Worm (Caenorhabditis elegans): Measurements from ENCODE around the gene dnj-25.

dnj-25 gene

ce11 chrV:20770846-20771245 lies 26.7 kb upstream of the dnj-25 start:
- no peak for TF ChIP-seq flt-1 (GFP tag; IDR thresholded peaks at IDR 0.05)
- no peak for TF ChIP-seq T22C8.4 (GFP tag; IDR thresholded peaks at IDR 0.05)
- no peak for TF ChIP-seq ztf-29 (GFP tag; IDR thresholded peaks at IDR 0.05)
- no peak for TF ChIP-seq cog-1 (tag; optimal IDR thresholded peaks at IDR 0.05)
- TF ChIP-seq ref-1 (GFP tag; conservative IDR thresholded peaks at IDR 0.05) = no peak
- TF ChIP-seq klf-2 (GFP tag; conservative IDR thresholded peaks at IDR 0.05) = no peak
- no peak for TF ChIP-seq med-1 (GFP tag; optimal IDR thresholded peaks at IDR 0.05; ENCODE audit: insufficient read depth)
- no peak for TF ChIP-seq ztf-23 (GFP tag; IDR thresholded peaks at IDR 0.05)
- TF ChIP-seq tab-1 (GFP tag; IDR thresholded peaks at IDR 0.05) = no peak

- TF ChIP-seq ref-1 (GFP tag; conservative IDR thresholded peaks at IDR 0.05) (no peak), ztf-29 (GFP tag; IDR thresholded peaks at IDR 0.05) (no peak), tab-1 (GFP tag; IDR thresholded peaks at IDR 0.05) (no peak), cog-1 (tag; optimal IDR thresholded peaks at IDR 0.05) (no peak), klf-2 (GFP tag; conservative IDR thresholded peaks at IDR 0.05) (no peak), med-1 (GFP tag; optimal IDR thresholded peaks at IDR 0.05; ENCODE audit: insufficient read depth) (no peak), flt-1 (GFP tag; IDR thresholded peaks at IDR 0.05) (no peak)
Observed at ce11 chrV:20770061-20770460, 25.9 kb upstream of the dnj-25 start, which contains the start of gene elp-1. elp-1 (minus strand) TSS chrV:20770161.

- TF ChIP-seq klf-2 (GFP tag; conservative IDR thresholded peaks at IDR 0.05) = no peak
- no peak for TF ChIP-seq T22C8.4 (GFP tag; IDR thresholded peaks at IDR 0.05)
- TF ChIP-seq ztf-29 (GFP tag; IDR thresholded peaks at IDR 0.05) = no peak
- TF ChIP-seq ref-1 (GFP tag; conservative IDR thresholded peaks at IDR 0.05) = no peak
- TF ChIP-seq flt-1 (GFP tag; IDR thresholded peaks at IDR 0.05) = no peak
Observed at ce11 chrV:20763192-20763591, 19.0 kb upstream of the dnj-25 start.

- TF ChIP-seq cog-1 (tag; optimal IDR thresholded peaks at IDR 0.05) (no peak), tab-1 (GFP tag; IDR thresholded peaks at IDR 0.05) (no peak), flt-1 (GFP tag; IDR thresholded peaks at IDR 0.05) (no peak), ztf-29 (GFP tag; IDR thresholded peaks at IDR 0.05) (no peak), ref-1 (GFP tag; conservative IDR thresholded peaks at IDR 0.05) (no peak), ztf-23 (GFP tag; IDR thresholded peaks at IDR 0.05) (no peak), T22C8.4 (GFP tag; IDR thresholded peaks at IDR 0.05) (no peak)
Observed at ce11 chrV:20761758-20762157, 17.6 kb upstream of the dnj-25 start.

- TF ChIP-seq T22C8.4 (GFP tag; IDR thresholded peaks at IDR 0.05) = no peak
- no peak for TF ChIP-seq klf-2 (GFP tag; conservative IDR thresholded peaks at IDR 0.05)
- no peak for TF ChIP-seq ztf-23 (GFP tag; IDR thresholded peaks at IDR 0.05)
- no peak for TF ChIP-seq ztf-29 (GFP tag; IDR thresholded peaks at IDR 0.05)
- TF ChIP-seq med-1 (GFP tag; optimal IDR thresholded peaks at IDR 0.05; ENCODE audit: insufficient read depth) = no peak
- TF ChIP-seq tab-1 (GFP tag; IDR thresholded peaks at IDR 0.05) = no peak
- TF ChIP-seq ref-1 (GFP tag; conservative IDR thresholded peaks at IDR 0.05) = no peak
- TF ChIP-seq flt-1 (GFP tag; IDR thresholded peaks at IDR 0.05) = no peak
- TF ChIP-seq cog-1 (tag; optimal IDR thresholded peaks at IDR 0.05) = no peak
Observed at ce11 chrV:20758106-20758505, 14.0 kb upstream of the dnj-25 start.

ce11 chrV:20757255-20757654 lies 13.1 kb upstream of the dnj-25 start:
- TF ChIP-seq tab-1 (GFP tag; IDR thresholded peaks at IDR 0.05) (no peak), ztf-23 (GFP tag; IDR thresholded peaks at IDR 0.05) (no peak), flt-1 (GFP tag; IDR thresholded peaks at IDR 0.05) (no peak), med-1 (GFP tag; optimal IDR thresholded peaks at IDR 0.05; ENCODE audit: insufficient read depth) (no peak), cog-1 (tag; optimal IDR thresholded peaks at IDR 0.05) (no peak), T22C8.4 (GFP tag; IDR thresholded peaks at IDR 0.05) (no peak), ztf-29 (GFP tag; IDR thresholded peaks at IDR 0.05) (no peak)

ce11 chrV:20756385-20756996 lies 12.3 kb upstream of the dnj-25 start:
- TF ChIP-seq flt-1 (GFP tag; IDR thresholded peaks at IDR 0.05) (no peak), ref-1 (GFP tag; conservative IDR thresholded peaks at IDR 0.05) (no peak), T22C8.4 (GFP tag; IDR thresholded peaks at IDR 0.05) (no peak), tab-1 (GFP tag; IDR thresholded peaks at IDR 0.05) (no peak), med-1 (GFP tag; optimal IDR thresholded peaks at IDR 0.05; ENCODE audit: insufficient read depth) (no peak), ztf-23 (GFP tag; IDR thresholded peaks at IDR 0.05) (no peak), klf-2 (GFP tag; conservative IDR thresholded peaks at IDR 0.05) (no peak), cog-1 (tag; optimal IDR thresholded peaks at IDR 0.05) (no peak), ztf-29 (GFP tag; IDR thresholded peaks at IDR 0.05) (no peak)

- TF ChIP-seq ztf-29 (GFP tag; IDR thresholded peaks at IDR 0.05) (no peak), tab-1 (GFP tag; IDR thresholded peaks at IDR 0.05) (no peak), T22C8.4 (GFP tag; IDR thresholded peaks at IDR 0.05) (no peak), flt-1 (GFP tag; IDR thresholded peaks at IDR 0.05) (no peak), ref-1 (GFP tag; conservative IDR thresholded peaks at IDR 0.05) (no peak), klf-2 (GFP tag; conservative IDR thresholded peaks at IDR 0.05) (no peak)
Observed at ce11 chrV:20755494-20755893, 11.3 kb upstream of the dnj-25 start.

- TF ChIP-seq cog-1 (tag; optimal IDR thresholded peaks at IDR 0.05) (no peak), ztf-23 (GFP tag; IDR thresholded peaks at IDR 0.05) (no peak), ztf-29 (GFP tag; IDR thresholded peaks at IDR 0.05) (no peak), tab-1 (GFP tag; IDR thresholded peaks at IDR 0.05) (no peak), ref-1 (GFP tag; conservative IDR thresholded peaks at IDR 0.05) (no peak), med-1 (GFP tag; optimal IDR thresholded peaks at IDR 0.05; ENCODE audit: insufficient read depth) (no peak), flt-1 (GFP tag; IDR thresholded peaks at IDR 0.05) (no peak), klf-2 (GFP tag; conservative IDR thresholded peaks at IDR 0.05) (no peak), T22C8.4 (GFP tag; IDR thresholded peaks at IDR 0.05) (no peak)
Observed at ce11 chrV:20753838-20754503, 9.8 kb upstream of the dnj-25 start.

- TF ChIP-seq ztf-29 (GFP tag; IDR thresholded peaks at IDR 0.05) (0 out of 2 replicates have a peak, but pooled peaks have one; percentile 39), T22C8.4 (GFP tag; IDR thresholded peaks at IDR 0.05) (no peak), cog-1 (tag; optimal IDR thresholded peaks at IDR 0.05) (no peak), tab-1 (GFP tag; IDR thresholded peaks at IDR 0.05) (no peak), flt-1 (GFP tag; IDR thresholded peaks at IDR 0.05) (no peak)
Observed at ce11 chrV:20752609-20753102, 8.5 kb upstream of the dnj-25 start, which contains the start of gene pha-4. pha-4 (plus strand) TSS chrV:20753052.

All from whole organism, midembryonic.